Fruit fly (Drosophila melanogaster): ENCODE data around the gene XNP.

The XNP gene

dm6 chr3R:25445546-25446400 lies 36.9 kb downstream of the XNP start (continued):
- TF ChIP-seq schlank (tag; optimal IDR thresholded peaks at IDR 0.05) (no peak), ken (GFP tag; IDR thresholded peaks at IDR 0.05) (0 out of 3 replicates have a peak, but pooled peaks have one; percentile 56), MTF-1 (GFP tag; optimal IDR thresholded peaks at IDR 0.05; ENCODE audit: borderline replicate concordance) (peak; percentile 38), B-H2 (GFP tag; optimal IDR thresholded peaks at IDR 0.05) (no peak), Nf-YC (tag; optimal IDR thresholded peaks at IDR 0.05) (no peak), zf30C (GFP tag; optimal IDR thresholded peaks at IDR 0.05) (peak; percentile 63), run (tag; optimal IDR thresholded peaks at IDR 0.05) (no peak), CG11695 (GFP tag; IDR thresholded peaks at IDR 0.05) (peak; percentile 71), CkIIα-i1 (GFP tag; IDR thresholded peaks at IDR 0.05) (no peak), CG2875 (GFP tag; optimal IDR thresholded peaks at IDR 0.05) (peak; percentile 84), CG1832 (GFP tag; optimal IDR thresholded peaks at IDR 0.05) (no peak), Lhr (GFP tag; optimal IDR thresholded peaks at IDR 0.05) (peak; percentile 42), CG15696 (tag; optimal IDR thresholded peaks at IDR 0.05) (peak; percentile 70), lmd (GFP tag; IDR thresholded peaks at IDR 0.05) (no peak; the same call in 1 of the 2 replicates), emc (GFP tag; optimal IDR thresholded peaks at IDR 0.05) (no peak), bowl (GFP tag; IDR thresholded peaks at IDR 0.05) (0 out of 2 replicates have a peak, but pooled peaks have one; percentile 21), Six4 (GFP tag; optimal IDR thresholded peaks at IDR 0.05) (peak; percentile 53), peb (GFP tag; IDR thresholded peaks at IDR 0.05) (peak; percentile 59; the same call in 1 of the 2 replicates), gsb (GFP tag; IDR thresholded peaks at IDR 0.05) (0 out of 2 replicates have a peak, but pooled peaks have one; percentile 33), danr (GFP tag; IDR thresholded peaks at IDR 0.05) (no peak), CG13123 (GFP tag; optimal IDR thresholded peaks at IDR 0.05) (peak; percentile 53), inv (GFP tag; IDR thresholded peaks at IDR 0.05; ENCODE audit: partially characterized antibody) (no peak), CG7987 (GFP tag; optimal IDR thresholded peaks at IDR 0.05) (no peak), Neu2 (GFP tag; optimal IDR thresholded peaks at IDR 0.05; ENCODE audit: borderline replicate concordance) (no peak), sens (GFP tag) (peak; percentile 95), hth (optimal IDR thresholded peaks at IDR 0.05) (no peak), shn (GFP tag; optimal IDR thresholded peaks at IDR 0.05) (peak; percentile 45), salm (tag; optimal IDR thresholded peaks at IDR 0.05) (peak; percentile 26), croc (GFP tag; conservative IDR thresholded peaks at IDR 0.05) (peak; percentile 81), crp (GFP tag; optimal IDR thresholded peaks at IDR 0.05) (peak in 1 of 2 experiments; percentile 22), nerfin-2 (GFP tag; IDR thresholded peaks at IDR 0.05; ENCODE audit: partially characterized antibody) (no peak; the same call in 1 of the 2 replicates), CG15073 (GFP tag; optimal IDR thresholded peaks at IDR 0.05) (peak; percentile 40), CG18262 (tag; optimal IDR thresholded peaks at IDR 0.05) (peak; percentile 89), B-H1 (GFP tag; IDR thresholded peaks at IDR 0.05) (peak; percentile 62), ro (GFP tag; IDR thresholded peaks at IDR 0.05) (0 out of 2 replicates have a peak, but pooled peaks have one; percentile 38), CG11085 (GFP tag; IDR thresholded peaks at IDR 0.05) (no peak), CG4404 (GFP tag; IDR thresholded peaks at IDR 0.05) (peak; percentile 77), gcm2 (GFP tag; optimal IDR thresholded peaks at IDR 0.05) (peak; percentile 17), stwl (tag; optimal IDR thresholded peaks at IDR 0.05) (no peak), gem (tag; optimal IDR thresholded peaks at IDR 0.05) (peak; percentile 89), Hr51 (GFP tag; optimal IDR thresholded peaks at IDR 0.05) (peak; percentile 47 to 68), p53 (GFP tag; optimal IDR thresholded peaks at IDR 0.05) (no peak), bigmax (GFP tag; optimal IDR thresholded peaks at IDR 0.05) (no peak), dpn (GFP tag; optimal IDR thresholded peaks at IDR 0.05) (peak; percentile 53 to 63), CG17359 (tag; optimal IDR thresholded peaks at IDR 0.05) (peak; percentile 69), Side (GFP tag; optimal IDR thresholded peaks at IDR 0.05) (peak; percentile 33), CG2889 (GFP tag; IDR thresholded peaks at IDR 0.05) (no peak; the same call in 2 of the 3 replicates), CG6654 (GFP tag; optimal IDR thresholded peaks at IDR 0.05) (peak; percentile 57)

Measured in whole organism, embryonic.